ENCODE assay signal across 1 fruit fly cellular context in genomic region chr3R:29372497-29373218, dm6.
TF ChIP-seq lines count a peak whose summit lies in the region.

No protein-coding gene starts in this region.

TF ChIP-seq in whole organism, embryonic, 481 proteins besides CTCF, POLR2A, EP300 and RAD21 (continued from another document):
- TF ChIP-seq gsb-n (tag; optimal IDR thresholded peaks at IDR 0.05; lab: Kevin White, UChicago) (peak; percentile 24), CG8388 (GFP tag; optimal IDR thresholded peaks at IDR 0.05; lab: Kevin White, UChicago) (peak; percentile 74), CG17829 (tag; optimal IDR thresholded peaks at IDR 0.05; lab: Kevin White, UChicago) (peak; percentile 43), bab2 (GFP tag; optimal IDR thresholded peaks at IDR 0.05; lab: Kevin White, UChicago) (peak; percentile 19), Doc3 (GFP tag; IDR thresholded peaks at IDR 0.05; lab: Robert Waterston, UW; ENCODE audit: partially characterized antibody) (no peak), nmo (GFP tag; optimal IDR thresholded peaks at IDR 0.05; lab: Kevin White, UChicago) (peak; percentile 61), mam (GFP tag; optimal IDR thresholded peaks at IDR 0.05; lab: Kevin White, UChicago) (no peak), Hr78 (GFP tag; optimal IDR thresholded peaks at IDR 0.05; lab: Kevin White, UChicago) (no peak), fd3F (GFP tag; optimal IDR thresholded peaks at IDR 0.05; lab: Kevin White, UChicago) (no peak), ems (GFP tag; optimal IDR thresholded peaks at IDR 0.05; lab: Kevin White, UChicago) (no peak), lmd (GFP tag; IDR thresholded peaks at IDR 0.05; lab: Robert Waterston, UW) (no peak), Dbx (GFP tag; IDR thresholded peaks at IDR 0.05; lab: Robert Waterston, UW) (no peak), da (GFP tag; optimal IDR thresholded peaks at IDR 0.05; lab: Kevin White, UChicago) (no peak), CG7556 (GFP tag; optimal IDR thresholded peaks at IDR 0.05; lab: Kevin White, UChicago) (no peak), Kr (GFP tag; optimal IDR thresholded peaks at IDR 0.05; lab: Kevin White, UChicago) (no peak)
